Fruit fly (Drosophila melanogaster) whole organism, wandering third instar larva: ENCODE data around the gene dlp.

Experiments used
- Abd-B ChIP-seq: fragments of >200 bp; optimal IDR thresholded peaks from 2 replicates; lab custom pipeline; 2017; ENCODE audit warnings: missing biosample characterization, missing genetic modification characterization
- CG32264 ChIP-seq: fragments of 200-800 bp; sonication (Bioruptor generic); optimal IDR thresholded peaks from 2 replicates; lab custom pipeline; 2016; ENCODE audit warnings: missing biosample characterization, missing genetic modification characterization
- Dif ChIP-seq: fragments of 200-275, 200-300 bp; sonication (Bioruptor generic); optimal IDR thresholded peaks from 2 replicates; lab custom pipeline; 2018; ENCODE audit warnings: missing biosample characterization, missing genetic modification characterization; ENCODE audit not compliant: partially characterized antibody
- Hnf4 ChIP-seq: fragments of 200-800 bp; sonication (Bioruptor generic); optimal IDR thresholded peaks from 2 replicates; lab custom pipeline; 2016; ENCODE audit warnings: missing biosample characterization, mild to moderate bottlenecking, missing genetic modification characterization
- br ChIP-seq: fragments of 200-800 bp; sonication (Bioruptor generic); optimal IDR thresholded peaks from 2 replicates; lab custom pipeline; 2016; ENCODE audit warnings: missing biosample characterization, missing genetic modification characterization
- dsf ChIP-seq: sonication (Bioruptor generic); optimal IDR thresholded peaks from 2 replicates; lab custom pipeline; 2016; ENCODE audit warnings: missing biosample characterization, missing genetic modification characterization, borderline replicate concordance
- ey ChIP-seq: fragments of 200-800 bp; sonication (Bioruptor generic); optimal IDR thresholded peaks from 2 replicates; lab custom pipeline; 2016; ENCODE audit warnings: missing biosample characterization, missing genetic modification characterization
- fru ChIP-seq: fragments of 200-800 bp; sonication (Bioruptor generic); optimal IDR thresholded peaks from 3 replicates; lab custom pipeline; 2016; ENCODE audit warnings: missing biosample characterization, mild to moderate bottlenecking, missing genetic modification characterization
- h ChIP-seq: fragments of 200-800 bp; sonication (Bioruptor generic); optimal IDR thresholded peaks from 3 replicates; lab custom pipeline; 2016; ENCODE audit warnings: missing biosample characterization, mild to moderate bottlenecking, missing genetic modification characterization
- psq ChIP-seq: fragments of 200-800 bp; sonication (Bioruptor generic); optimal IDR thresholded peaks from 3 replicates; lab custom pipeline; 2017; ENCODE audit warnings: missing biosample characterization, mild to moderate bottlenecking, missing genetic modification characterization, moderate library complexity
- woc ChIP-seq: sonication (Bioruptor generic); optimal IDR thresholded peaks from 2 replicates; lab custom pipeline; 2016; ENCODE audit warnings: missing biosample characterization, mild to moderate bottlenecking, missing genetic modification characterization

- TF ChIP-seq ey (GFP tag; lab: Kevin White, UChicago) (no peak), Hnf4 (GFP tag; lab: Kevin White, UChicago) (no peak), Abd-B (GFP tag; lab: Kevin White, UChicago) (no peak), CG32264 (no peak), fru (GFP tag; lab: Kevin White, UChicago) (no peak), woc (GFP tag; lab: Kevin White, UChicago) (no peak), psq (GFP tag; lab: Kevin White, UChicago) (no peak), dsf (GFP tag; lab: Kevin White, UChicago) (no peak), br (GFP tag; lab: Kevin White, UChicago) (no peak), Dif (GFP tag; lab: Kevin White, UChicago) (no peak), h (GFP tag; lab: Kevin White, UChicago) (no peak)
Observed at dm6 chr3L:14609138-14609729, 23.2 kb upstream of the dlp start.
